Worm (Caenorhabditis elegans): ENCODE data around the gene C10C6.13.

The C10C6.13 gene

DNA sequence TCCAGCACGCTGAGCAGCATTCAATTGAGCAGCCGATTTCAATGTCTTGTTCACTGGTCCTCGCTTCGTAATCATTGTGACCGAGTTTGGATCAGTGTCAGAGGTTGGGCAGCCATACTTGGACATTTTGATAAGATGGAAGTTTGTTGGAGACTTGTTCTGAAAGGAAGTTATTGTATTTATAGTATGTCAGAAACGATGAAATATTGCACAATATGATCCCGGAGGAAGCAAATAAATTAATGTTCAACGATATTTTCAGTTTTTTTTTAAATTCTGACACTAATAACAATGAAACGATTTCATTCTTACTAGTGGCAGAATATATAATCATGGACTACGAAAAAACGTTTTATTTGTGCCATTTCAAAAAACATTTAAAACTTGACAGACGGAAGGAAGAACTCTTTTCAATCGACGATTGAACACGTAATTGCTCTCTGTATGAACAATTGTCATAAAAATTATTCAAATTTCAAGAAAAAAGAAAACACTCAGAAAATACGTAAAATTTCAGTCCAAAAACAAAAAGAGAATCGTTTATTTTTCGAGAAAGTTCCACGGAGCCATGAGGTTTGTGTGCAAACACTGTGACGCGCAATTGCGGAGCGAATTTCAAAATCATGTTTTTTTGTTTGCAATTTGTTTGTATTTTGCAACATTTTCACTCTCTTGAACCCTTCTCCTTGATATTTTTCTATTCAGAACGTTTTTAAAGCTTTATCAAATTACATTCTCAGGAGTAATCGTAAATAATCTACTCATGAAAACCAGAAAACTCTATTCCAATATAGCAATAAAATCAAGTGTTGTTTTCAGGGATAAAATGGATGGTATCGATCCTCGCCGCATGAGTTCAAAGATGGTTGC lies 10.7 kb upstream of the C10C6.13 start, which contains the start of the genes mbf-1 and nse-4 (continued):
- TF ChIP-seq sptf-1 (tag; optimal IDR thresholded peaks at IDR 0.05) (no peak), pha-4 (tag; optimal IDR thresholded peaks at IDR 0.05) (no peak), nhr-237 (tag; optimal IDR thresholded peaks at IDR 0.05) (peak; percentile 34), mls-2 (tag; optimal IDR thresholded peaks at IDR 0.05) (peak; percentile 11), nhr-12 (tag; optimal IDR thresholded peaks at IDR 0.05) (no peak)

DNA sequence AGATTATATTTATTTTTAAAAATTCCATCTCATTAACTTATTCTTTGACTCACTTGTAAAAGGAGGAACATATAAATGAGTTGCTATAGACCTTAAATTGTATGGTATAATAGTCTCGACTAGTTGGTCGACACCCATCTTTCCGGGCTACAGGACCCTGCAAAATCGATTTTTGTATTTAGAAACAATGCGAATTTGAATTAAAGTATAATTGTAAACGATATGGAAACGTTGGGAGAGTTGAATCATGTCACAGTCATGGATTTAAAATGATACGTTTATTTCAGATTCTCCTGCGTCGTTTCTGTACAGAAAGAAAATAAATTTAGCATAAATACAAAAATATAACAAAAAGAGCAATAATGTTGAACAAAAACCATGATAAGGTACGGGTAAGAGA lies 9.5 kb upstream of the C10C6.13 start, which contains the start of gene catp-8:
Gene catp-8, minus strand, starts transcription at position 157 of the 400 bp plus-strand sequence.
- TF ChIP-seq sem-2 (GFP tag; optimal IDR thresholded peaks at IDR 0.05) = no peak
- no peak for TF ChIP-seq mab-5 (tag; optimal IDR thresholded peaks at IDR 0.05)
- no peak for TF ChIP-seq unc-39 (tag; optimal IDR thresholded peaks at IDR 0.05)
- no peak for TF ChIP-seq nhr-2 (tag; optimal IDR thresholded peaks at IDR 0.05)
- no peak for TF ChIP-seq unc-120 (tag; optimal IDR thresholded peaks at IDR 0.05; ENCODE audit: poor library complexity, severe bottlenecking)
- no peak for TF ChIP-seq flh-1 (GFP tag; optimal IDR thresholded peaks at IDR 0.05)
- no peak for TF ChIP-seq lsy-2 (tag; optimal IDR thresholded peaks at IDR 0.05)
- no peak for TF ChIP-seq ztf-11 (tag; optimal IDR thresholded peaks at IDR 0.05)
- TF ChIP-seq lin-13 (tag; optimal IDR thresholded peaks at IDR 0.05) = no peak
- TF ChIP-seq sptf-1 (tag; optimal IDR thresholded peaks at IDR 0.05) = no peak
- TF ChIP-seq elt-1 (tag; optimal IDR thresholded peaks at IDR 0.05; ENCODE audit: borderline replicate concordance, insufficient read depth) = no peak
- no peak for TF ChIP-seq lin-32 (GFP tag; optimal IDR thresholded peaks at IDR 0.05)
- no peak for TF ChIP-seq mls-2 (tag; optimal IDR thresholded peaks at IDR 0.05)
- TF ChIP-seq ceh-83 (GFP tag; optimal IDR thresholded peaks at IDR 0.05) = no peak

DNA sequence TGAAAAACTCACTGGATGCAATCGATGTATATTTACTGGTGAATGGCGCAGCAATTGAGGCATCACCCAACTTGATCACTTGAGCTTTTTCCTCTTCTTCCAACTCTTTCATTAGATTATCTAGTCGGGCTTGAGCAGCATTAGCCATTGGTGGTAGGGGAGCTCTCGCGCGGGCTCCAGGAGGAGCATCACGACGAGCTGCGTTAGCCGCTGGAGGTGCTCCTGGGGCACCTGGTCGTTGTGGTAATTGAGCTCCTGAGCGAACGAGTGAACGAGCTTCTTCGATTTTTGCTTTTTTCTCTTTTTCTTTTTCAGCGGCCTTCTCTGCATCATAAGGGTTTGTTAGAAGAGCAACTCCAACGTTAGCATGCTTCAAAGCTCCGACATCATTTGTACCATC lies 5.5 kb upstream of the C10C6.13 start:
- no peak for TF ChIP-seq cnd-1 (tag; optimal IDR thresholded peaks at IDR 0.05)
- TF ChIP-seq ztf-11 (tag; optimal IDR thresholded peaks at IDR 0.05) = no peak
- no peak for TF ChIP-seq unc-62 (GFP tag; optimal IDR thresholded peaks at IDR 0.05)
- TF ChIP-seq nhr-237 (tag; optimal IDR thresholded peaks at IDR 0.05) = no peak
- no peak for TF ChIP-seq M03D4.4 (tag; optimal IDR thresholded peaks at IDR 0.05)

DNA sequence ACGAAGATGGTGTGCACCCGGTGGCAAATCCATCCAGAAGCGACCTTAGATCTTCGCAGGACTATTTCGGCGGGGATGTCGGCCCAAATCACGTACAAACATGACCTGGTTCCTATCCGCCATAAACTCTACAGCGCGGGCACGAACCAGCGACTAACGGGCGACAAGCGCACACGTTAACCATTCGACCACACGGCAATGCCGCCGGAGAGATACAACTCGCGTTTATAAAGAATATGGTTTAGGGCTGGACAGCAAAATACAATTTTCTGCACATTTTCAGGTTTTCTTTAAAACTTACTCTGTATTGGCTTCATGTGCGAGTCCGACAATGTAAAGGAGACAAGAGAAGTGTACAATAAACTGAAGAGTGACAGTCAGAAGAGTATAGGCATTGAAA lies 4.5 kb upstream of the C10C6.13 start:
- TF ChIP-seq cnd-1 (tag; optimal IDR thresholded peaks at IDR 0.05) = peak; percentile 96
- TF ChIP-seq hlh-1 (tag; optimal IDR thresholded peaks at IDR 0.05) = peak; percentile 9
- no peak for TF ChIP-seq snpc-4 (tag; optimal IDR thresholded peaks at IDR 0.05)
- TF ChIP-seq ztf-11 (tag; optimal IDR thresholded peaks at IDR 0.05) = peak; percentile 51
- no peak for TF ChIP-seq nhr-237 (tag; optimal IDR thresholded peaks at IDR 0.05)
- peak; percentile 69 for TF ChIP-seq unc-39 (tag; optimal IDR thresholded peaks at IDR 0.05)
- TF ChIP-seq sem-2 (GFP tag; optimal IDR thresholded peaks at IDR 0.05) = peak; percentile 87
- TF ChIP-seq bed-3 (GFP tag; optimal IDR thresholded peaks at IDR 0.05) = peak; percentile 96
- peak; percentile 53 for TF ChIP-seq unc-62 (GFP tag; optimal IDR thresholded peaks at IDR 0.05)
- peak; percentile 97 for TF ChIP-seq ceh-83 (GFP tag; optimal IDR thresholded peaks at IDR 0.05)
- TF ChIP-seq nhr-28 (tag; optimal IDR thresholded peaks at IDR 0.05) = peak; percentile 69
- TF ChIP-seq nhr-76 (tag; optimal IDR thresholded peaks at IDR 0.05) = no peak
- TF ChIP-seq mab-5 (tag; optimal IDR thresholded peaks at IDR 0.05) = no peak
- peak; percentile 6 for TF ChIP-seq pha-4 (tag; optimal IDR thresholded peaks at IDR 0.05)
- TF ChIP-seq ceh-43 (GFP tag; optimal IDR thresholded peaks at IDR 0.05) = peak; percentile 92
- TF ChIP-seq zip-8 (tag; optimal IDR thresholded peaks at IDR 0.05) = no peak
- TF ChIP-seq tbx-8 (GFP tag; optimal IDR thresholded peaks at IDR 0.05) = peak; percentile 94
- peak; percentile 33 for TF ChIP-seq nhr-2 (tag; optimal IDR thresholded peaks at IDR 0.05)
- no peak for TF ChIP-seq ceh-39 (tag; optimal IDR thresholded peaks at IDR 0.05)
- TF ChIP-seq elt-1 (tag; optimal IDR thresholded peaks at IDR 0.05; ENCODE audit: borderline replicate concordance, insufficient read depth) = no peak
- peak; percentile 95 for TF ChIP-seq ham-2 (GFP tag; optimal IDR thresholded peaks at IDR 0.05)
- TF ChIP-seq lsy-2 (tag; optimal IDR thresholded peaks at IDR 0.05) = no peak
- peak; percentile 96 for TF ChIP-seq drap-1 (GFP tag; optimal IDR thresholded peaks at IDR 0.05)
- no peak for TF ChIP-seq ces-1 (GFP tag; optimal IDR thresholded peaks at IDR 0.05)
- TF ChIP-seq blmp-1 (tag; optimal IDR thresholded peaks at IDR 0.05) = no peak
- TF ChIP-seq flh-1 (GFP tag; optimal IDR thresholded peaks at IDR 0.05) = peak; percentile 86
- TF ChIP-seq unc-120 (tag; optimal IDR thresholded peaks at IDR 0.05; ENCODE audit: poor library complexity, severe bottlenecking) = peak; percentile 97
- TF ChIP-seq lin-13 (tag; optimal IDR thresholded peaks at IDR 0.05) = peak; percentile 58
- TF ChIP-seq M03D4.4 (tag; optimal IDR thresholded peaks at IDR 0.05) = peak; percentile 94
- peak; percentile 96 for TF ChIP-seq lin-32 (GFP tag; optimal IDR thresholded peaks at IDR 0.05)
- TF ChIP-seq nhr-12 (tag; optimal IDR thresholded peaks at IDR 0.05) = no peak
- peak; percentile 58 for TF ChIP-seq mep-1 (tag; optimal IDR thresholded peaks at IDR 0.05)
- peak; percentile 97 for TF ChIP-seq mls-2 (tag; optimal IDR thresholded peaks at IDR 0.05)
- TF ChIP-seq sptf-1 (tag; optimal IDR thresholded peaks at IDR 0.05) = peak; percentile 98
- TF ChIP-seq elt-3 (tag; optimal IDR thresholded peaks at IDR 0.05) = no peak

Data from whole organism, mixed stage, embryonic.